Worm (Caenorhabditis elegans): ENCODE data around the gene col-152.

Gene col-152

DNA sequence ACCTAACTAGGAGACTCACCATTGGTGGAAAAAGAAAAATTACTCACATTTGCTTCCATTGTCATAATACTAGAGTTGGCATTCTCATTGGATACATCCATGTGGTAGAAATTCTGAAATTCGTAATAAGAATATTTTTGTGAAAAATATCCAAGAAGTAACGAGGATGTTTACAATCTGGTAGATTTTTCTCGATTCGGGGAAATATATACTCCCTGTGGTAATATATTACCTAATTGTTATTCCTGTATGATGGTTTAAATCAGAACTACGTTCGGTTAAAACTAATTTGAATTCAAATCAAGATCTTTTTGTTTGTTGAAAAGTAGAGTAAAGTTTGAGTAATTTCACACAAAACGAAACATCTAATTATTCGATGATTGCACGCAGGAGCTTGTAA, 11.7 kb upstream of the col-152 start, which contains the start of gene srd-34:
Gene srd-34 (minus strand): TSS at position 101 of the 400 bp plus-strand sequence.
- TF ChIP-seq mab-5 (tag; optimal IDR thresholded peaks at IDR 0.05) (no peak), sem-2 (GFP tag; optimal IDR thresholded peaks at IDR 0.05) (no peak), mls-2 (tag; optimal IDR thresholded peaks at IDR 0.05) (no peak), M03D4.4 (tag; optimal IDR thresholded peaks at IDR 0.05) (no peak), unc-120 (tag; optimal IDR thresholded peaks at IDR 0.05; ENCODE audit: poor library complexity, severe bottlenecking) (no peak), nhr-12 (tag; optimal IDR thresholded peaks at IDR 0.05) (no peak), ceh-43 (GFP tag; optimal IDR thresholded peaks at IDR 0.05) (no peak), elt-1 (tag; optimal IDR thresholded peaks at IDR 0.05; ENCODE audit: borderline replicate concordance, insufficient read depth) (no peak), ces-1 (GFP tag; optimal IDR thresholded peaks at IDR 0.05) (no peak)

DNA sequence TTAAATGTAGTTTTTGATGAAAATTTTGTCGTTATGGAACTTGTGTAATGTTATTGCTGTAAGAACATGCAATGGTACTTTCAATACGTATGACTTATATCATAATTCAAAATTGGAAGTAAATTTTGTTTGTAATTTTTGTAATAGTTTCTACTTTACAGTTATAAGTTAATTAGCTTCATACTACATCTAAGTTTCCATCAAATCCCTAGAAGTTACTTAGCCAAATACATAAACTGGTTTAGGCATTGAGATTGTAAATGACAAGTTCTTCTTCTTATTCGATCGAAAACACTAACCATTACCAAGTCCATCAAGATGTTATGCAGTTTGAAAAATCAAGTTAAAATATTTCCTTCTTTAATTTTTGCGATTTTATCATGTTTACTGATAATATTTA, 11.0 kb upstream of the col-152 start, which contains the start of gene F32G8.2:
Gene F32G8.2 (plus strand): TSS at position 301 of the 400 bp plus-strand sequence.
- no peak for TF ChIP-seq hlh-1 (tag; optimal IDR thresholded peaks at IDR 0.05)
- no peak for TF ChIP-seq unc-62 (GFP tag; optimal IDR thresholded peaks at IDR 0.05)
- TF ChIP-seq tbx-8 (GFP tag; optimal IDR thresholded peaks at IDR 0.05), result no peak
- TF ChIP-seq ceh-83 (GFP tag; optimal IDR thresholded peaks at IDR 0.05), result no peak
- no peak for TF ChIP-seq mab-5 (tag; optimal IDR thresholded peaks at IDR 0.05)
- no peak for TF ChIP-seq bed-3 (GFP tag; optimal IDR thresholded peaks at IDR 0.05)
- TF ChIP-seq nhr-76 (tag; optimal IDR thresholded peaks at IDR 0.05), result no peak
- no peak for TF ChIP-seq lin-13 (tag; optimal IDR thresholded peaks at IDR 0.05)
- no peak for TF ChIP-seq elt-3 (tag; optimal IDR thresholded peaks at IDR 0.05)
- no peak for TF ChIP-seq drap-1 (GFP tag; optimal IDR thresholded peaks at IDR 0.05)
- TF ChIP-seq pha-4 (tag; optimal IDR thresholded peaks at IDR 0.05), result no peak
- TF ChIP-seq ceh-43 (GFP tag; optimal IDR thresholded peaks at IDR 0.05), result no peak
- no peak for TF ChIP-seq lin-32 (GFP tag; optimal IDR thresholded peaks at IDR 0.05)
- no peak for TF ChIP-seq M03D4.4 (tag; optimal IDR thresholded peaks at IDR 0.05)
- TF ChIP-seq ces-1 (GFP tag; optimal IDR thresholded peaks at IDR 0.05), result no peak
- TF ChIP-seq ztf-11 (tag; optimal IDR thresholded peaks at IDR 0.05), result no peak
- no peak for TF ChIP-seq blmp-1 (tag; optimal IDR thresholded peaks at IDR 0.05)
- TF ChIP-seq ceh-39 (tag; optimal IDR thresholded peaks at IDR 0.05), result no peak
- TF ChIP-seq nhr-12 (tag; optimal IDR thresholded peaks at IDR 0.05), result no peak
- TF ChIP-seq nhr-28 (tag; optimal IDR thresholded peaks at IDR 0.05), result no peak

DNA sequence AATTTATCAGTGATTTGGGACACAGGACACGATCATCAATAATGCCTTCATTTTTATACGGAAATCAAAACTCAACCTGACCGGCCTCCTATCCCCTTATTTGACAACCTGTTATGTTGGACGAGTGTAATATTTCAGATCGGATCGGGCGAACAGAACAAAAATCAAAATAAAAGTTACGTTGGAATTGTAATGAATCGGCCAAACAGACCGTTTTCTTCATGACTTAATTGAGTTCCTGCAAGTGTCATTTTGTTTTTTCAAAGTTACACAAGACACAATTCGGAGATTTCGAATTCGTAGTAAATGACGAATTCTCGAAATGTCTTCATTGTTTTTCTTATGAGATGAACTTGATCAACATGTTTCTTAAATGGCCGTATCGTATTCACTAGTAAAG, 5.5 kb upstream of the col-152 start, which contains the start of gene F32G8.3:
Gene F32G8.3 (minus strand): TSS at position 101 of the 400 bp plus-strand sequence.
- TF ChIP-seq lin-32 (GFP tag; optimal IDR thresholded peaks at IDR 0.05), result no peak
- TF ChIP-seq ces-1 (GFP tag; optimal IDR thresholded peaks at IDR 0.05), result no peak
- no peak for TF ChIP-seq mls-2 (tag; optimal IDR thresholded peaks at IDR 0.05)
- TF ChIP-seq lin-13 (tag; optimal IDR thresholded peaks at IDR 0.05), result no peak
- no peak for TF ChIP-seq ceh-83 (GFP tag; optimal IDR thresholded peaks at IDR 0.05)
- no peak for TF ChIP-seq nhr-2 (tag; optimal IDR thresholded peaks at IDR 0.05)
- no peak for TF ChIP-seq nhr-237 (tag; optimal IDR thresholded peaks at IDR 0.05)
- TF ChIP-seq cnd-1 (tag; optimal IDR thresholded peaks at IDR 0.05), result no peak
- TF ChIP-seq bed-3 (GFP tag; optimal IDR thresholded peaks at IDR 0.05), result no peak
- TF ChIP-seq sptf-1 (tag; optimal IDR thresholded peaks at IDR 0.05), result no peak
- no peak for TF ChIP-seq nhr-28 (tag; optimal IDR thresholded peaks at IDR 0.05)
- no peak for TF ChIP-seq lsy-2 (tag; optimal IDR thresholded peaks at IDR 0.05)
- no peak for TF ChIP-seq ceh-43 (GFP tag; optimal IDR thresholded peaks at IDR 0.05)

DNA sequence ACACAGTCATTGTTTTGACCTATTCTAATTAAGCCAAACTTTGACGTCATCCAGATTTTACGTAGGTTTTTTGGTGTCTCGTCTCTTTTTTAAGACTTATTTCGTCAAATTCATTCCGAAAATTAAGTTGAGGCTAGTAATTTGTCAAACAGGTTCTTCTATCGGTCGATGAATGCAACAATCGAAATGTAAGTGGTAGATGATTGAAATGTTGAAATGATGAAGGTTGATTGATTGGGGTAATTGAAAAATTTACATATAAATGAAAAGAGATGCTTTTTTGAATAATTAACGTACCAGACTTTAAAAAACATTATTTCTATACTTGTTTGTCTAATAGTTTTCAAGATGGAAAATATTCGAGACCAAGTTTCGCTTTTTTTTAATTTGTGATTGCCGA, 4.4 kb upstream of the col-152 start:
- TF ChIP-seq nhr-12 (tag; optimal IDR thresholded peaks at IDR 0.05) (no peak), blmp-1 (tag; optimal IDR thresholded peaks at IDR 0.05) (no peak)

DNA sequence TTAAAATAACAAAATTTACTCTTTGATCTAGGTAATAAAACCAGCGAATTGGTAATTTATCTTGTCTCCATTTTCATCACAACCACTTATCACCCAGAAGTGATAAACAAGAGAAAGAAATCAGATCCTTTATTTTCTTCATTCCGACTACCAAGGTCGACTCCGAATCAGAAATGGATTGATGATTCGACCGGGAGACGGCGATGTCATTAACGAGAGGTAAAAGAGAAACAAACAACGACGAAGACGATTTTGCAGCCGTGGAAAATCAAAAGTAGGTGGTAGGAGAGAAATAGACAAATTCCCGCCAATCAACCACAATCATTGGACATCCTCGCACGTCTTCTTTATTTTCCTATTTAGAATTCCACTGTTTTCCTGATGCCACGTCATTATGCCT, 3.6 kb upstream of the col-152 start:
- TF ChIP-seq lin-32 (GFP tag; optimal IDR thresholded peaks at IDR 0.05) (no peak), ceh-83 (GFP tag; optimal IDR thresholded peaks at IDR 0.05) (no peak), unc-120 (tag; optimal IDR thresholded peaks at IDR 0.05; ENCODE audit: poor library complexity, severe bottlenecking) (no peak), ces-1 (GFP tag; optimal IDR thresholded peaks at IDR 0.05) (no peak), unc-39 (tag; optimal IDR thresholded peaks at IDR 0.05) (no peak), pha-4 (tag; optimal IDR thresholded peaks at IDR 0.05) (no peak), lsy-2 (tag; optimal IDR thresholded peaks at IDR 0.05) (no peak), hlh-1 (tag; optimal IDR thresholded peaks at IDR 0.05) (no peak), ceh-43 (GFP tag; optimal IDR thresholded peaks at IDR 0.05) (no peak), snpc-4 (tag; optimal IDR thresholded peaks at IDR 0.05) (no peak), nhr-237 (tag; optimal IDR thresholded peaks at IDR 0.05) (no peak), mep-1 (tag; optimal IDR thresholded peaks at IDR 0.05) (no peak), sem-2 (GFP tag; optimal IDR thresholded peaks at IDR 0.05) (no peak), tbx-8 (GFP tag; optimal IDR thresholded peaks at IDR 0.05) (no peak), mls-2 (tag; optimal IDR thresholded peaks at IDR 0.05) (no peak), drap-1 (GFP tag; optimal IDR thresholded peaks at IDR 0.05) (no peak), ztf-11 (tag; optimal IDR thresholded peaks at IDR 0.05) (no peak), elt-1 (tag; optimal IDR thresholded peaks at IDR 0.05; ENCODE audit: borderline replicate concordance, insufficient read depth) (no peak), nhr-12 (tag; optimal IDR thresholded peaks at IDR 0.05) (no peak), nhr-2 (tag; optimal IDR thresholded peaks at IDR 0.05) (no peak)

Data from whole organism, mixed stage, embryonic.